Worm (Caenorhabditis elegans): ENCODE results near the gene F59B1.6.

The F59B1.6 gene

ce11 chrV:3582086-3582485 is 49.4 kb downstream of the F59B1.6 start (continued):
- TF ChIP-seq F33H1.4 (GFP tag; IDR thresholded peaks at IDR 0.05) (0 out of 2 replicates have a peak, but pooled peaks have one; percentile 13), rec-8 (tag; optimal IDR thresholded peaks at IDR 0.05) (peak in 1 of 2 experiments; percentile 35), snpc-3.4 (tag; optimal IDR thresholded peaks at IDR 0.05) (peak; percentile 62), attf-6 (GFP tag; IDR thresholded peaks at IDR 0.05) (0 out of 2 replicates have a peak, but pooled peaks have one; percentile 13), pha-4 (tag; optimal IDR thresholded peaks at IDR 0.05) (no peak), atf-7 (tag; optimal IDR thresholded peaks at IDR 0.05) (no peak), F57C9.4 (tag; optimal IDR thresholded peaks at IDR 0.05) (no peak), mes-4 (tag; optimal IDR thresholded peaks at IDR 0.05) (no peak), pbrm-1 (GFP tag; IDR thresholded peaks at IDR 0.05) (peak; percentile 7; the same call in 1 of the 2 replicates), ama-1 (optimal IDR thresholded peaks at IDR 0.05) (no peak), ama-1 (GFP tag; optimal IDR thresholded peaks at IDR 0.05) (peak in 1 of 2 experiments; percentile 86), Y53G8AR.9 (GFP tag; conservative IDR thresholded peaks at IDR 0.05) (0 out of 2 replicates have a peak, but pooled peaks have one; percentile 33), aptf-3 (GFP tag; IDR thresholded peaks at IDR 0.05) (0 out of 2 replicates have a peak, but pooled peaks have one; percentile 21)

DNA sequence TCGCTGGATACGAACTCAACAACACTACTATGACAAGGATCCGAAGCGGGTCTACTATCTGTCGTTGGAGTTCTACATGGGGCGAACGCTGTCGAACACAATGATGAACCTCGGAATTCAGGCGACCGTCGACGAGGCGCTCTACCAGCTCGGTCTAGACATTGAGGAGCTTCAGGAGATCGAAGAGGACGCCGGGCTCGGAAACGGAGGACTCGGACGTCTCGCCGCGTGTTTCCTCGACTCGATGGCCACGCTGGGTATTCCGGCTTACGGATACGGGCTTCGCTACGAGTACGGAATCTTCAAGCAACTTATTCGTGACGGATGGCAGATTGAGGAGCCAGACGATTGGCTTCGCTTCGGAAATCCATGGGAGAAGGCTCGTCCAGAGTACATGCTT is 49.8 kb downstream of the F59B1.6 start:
- TF ChIP-seq madf-8 (GFP tag; conservative IDR thresholded peaks at IDR 0.05) (no peak), atf-7 (tag; optimal IDR thresholded peaks at IDR 0.05) (no peak), tlf-1 (GFP tag; optimal IDR thresholded peaks at IDR 0.05) (no peak), snpc-1.1 (tag; optimal IDR thresholded peaks at IDR 0.05; ENCODE audit: insufficient read depth) (no peak), zfh-2 (GFP tag; conservative IDR thresholded peaks at IDR 0.05) (peak; percentile 65), egrh-3 (GFP tag; IDR thresholded peaks at IDR 0.05) (peak; percentile 6; the same call in 1 of the 2 replicates), Y56A3A.18 (GFP tag; IDR thresholded peaks at IDR 0.05) (no peak), lag-1 (GFP tag; IDR thresholded peaks at IDR 0.05) (0 out of 2 replicates have a peak, but pooled peaks have one; percentile 5), ekl-4 (GFP tag; IDR thresholded peaks at IDR 0.05) (no peak)

DNA sequence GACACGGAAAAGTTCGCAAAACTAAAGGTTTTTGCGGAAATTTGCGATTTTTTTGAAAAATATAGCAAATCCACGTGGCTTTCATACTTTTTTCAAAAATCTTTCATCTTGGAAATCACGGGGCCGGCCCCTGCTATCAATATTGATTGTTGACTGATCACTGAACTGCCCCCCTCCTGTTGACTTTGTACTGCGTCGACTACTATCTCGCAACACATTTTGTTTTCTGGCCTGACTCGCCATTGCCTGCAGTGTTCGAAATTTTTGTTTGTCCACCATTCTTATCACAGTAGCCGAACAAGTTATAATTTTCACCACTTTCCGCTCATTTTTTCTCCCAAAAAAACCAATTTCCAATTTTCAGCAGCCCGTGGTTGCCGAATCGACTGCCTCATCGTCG is 50.5 kb downstream of the F59B1.6 start:
- TF ChIP-seq attf-5 (GFP tag; optimal IDR thresholded peaks at IDR 0.05) (peak; percentile 2), Y67H2A.10 (GFP tag; conservative IDR thresholded peaks at IDR 0.05) (no peak)

DNA sequence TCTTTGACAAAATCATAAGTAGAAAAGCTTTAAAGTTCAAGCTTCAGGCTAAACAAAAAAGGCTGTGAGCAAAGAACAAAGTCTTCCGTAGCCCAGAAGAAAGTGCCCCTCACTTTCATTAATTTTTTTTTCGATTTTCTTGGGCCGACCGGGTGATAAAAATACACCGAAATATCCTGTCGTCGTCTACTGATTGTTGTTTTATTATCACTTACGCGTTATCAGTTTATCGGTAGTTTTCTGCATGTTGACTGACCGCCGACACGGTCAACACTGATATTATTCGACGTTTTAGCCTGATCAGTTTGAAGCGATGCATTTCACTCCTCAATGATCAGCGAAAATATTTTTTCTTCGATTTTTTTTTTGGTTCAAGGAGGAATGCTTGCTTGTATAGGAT is 51.1 kb downstream of the F59B1.6 start:
- TF ChIP-seq Y79H2A.3 (GFP tag; conservative IDR thresholded peaks at IDR 0.05) (no peak), Y56A3A.18 (GFP tag; IDR thresholded peaks at IDR 0.05) (peak; percentile 23; the same call in 1 of the 2 replicates), madf-3 (GFP tag; IDR thresholded peaks at IDR 0.05) (0 out of 2 replicates have a peak, but pooled peaks have one; percentile 9), attf-3 (GFP tag; conservative IDR thresholded peaks at IDR 0.05) (no peak)

DNA sequence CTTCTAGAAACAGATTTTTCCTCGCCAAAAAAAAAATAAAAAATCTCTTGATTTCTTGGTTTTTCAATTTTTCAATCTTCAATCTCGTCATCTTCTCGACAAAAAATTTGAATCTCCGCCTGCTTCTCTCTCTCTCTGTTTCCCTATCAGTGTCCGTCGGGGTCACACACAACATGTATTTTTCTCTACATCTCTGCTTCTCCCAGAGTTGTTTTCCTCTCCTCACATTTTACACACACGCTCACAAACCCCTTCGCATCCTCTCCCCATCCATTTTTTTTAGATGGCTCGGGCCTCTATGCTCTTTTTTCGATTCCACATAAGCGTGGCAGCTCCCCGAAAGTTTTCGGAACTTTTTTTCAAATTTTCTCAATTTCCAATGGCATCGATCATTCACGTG is 51.7 kb downstream of the F59B1.6 start:
- TF ChIP-seq nhr-120 (GFP tag; IDR thresholded peaks at IDR 0.05) (no peak), snpc-3.4 (tag; optimal IDR thresholded peaks at IDR 0.05) (no peak), snpc-4 (GFP tag; optimal IDR thresholded peaks at IDR 0.05) (no peak), snpc-4 (tag; optimal IDR thresholded peaks at IDR 0.05) (peak in 1 of 4 experiments; percentile 5), ztf-26 (tag; optimal IDR thresholded peaks at IDR 0.05) (no peak), attf-5 (GFP tag; optimal IDR thresholded peaks at IDR 0.05) (peak; percentile 70), him-1 (tag; optimal IDR thresholded peaks at IDR 0.05) (no peak), let-607 (tag; optimal IDR thresholded peaks at IDR 0.05) (no peak), lag-1 (GFP tag; IDR thresholded peaks at IDR 0.05) (no peak), aptf-2 (GFP tag; conservative IDR thresholded peaks at IDR 0.05) (no peak), ets-4 (GFP tag; optimal IDR thresholded peaks at IDR 0.05) (no peak), F37B4.10 (GFP tag; IDR thresholded peaks at IDR 0.05) (no peak), ama-1 (optimal IDR thresholded peaks at IDR 0.05) (peak; percentile 49), ama-1 (GFP tag; optimal IDR thresholded peaks at IDR 0.05) (no peak), D2030.7 (GFP tag; IDR thresholded peaks at IDR 0.05) (no peak), egl-44 (GFP tag; IDR thresholded peaks at IDR 0.05) (no peak), F23B12.7 (tag; optimal IDR thresholded peaks at IDR 0.05; ENCODE audit: insufficient read depth) (no peak), efl-1 (GFP tag; optimal IDR thresholded peaks at IDR 0.05) (no peak), nfyb-1 (GFP tag; IDR thresholded peaks at IDR 0.05) (no peak), cebp-1 (GFP tag; IDR thresholded peaks at IDR 0.05) (no peak), cebp-1 (tag; optimal IDR thresholded peaks at IDR 0.05) (peak; percentile 45)
